Fruit fly (Drosophila melanogaster): ENCODE measurements around the gene CG34308.

The CG34308 gene

dm6 chr3R:13088942-13089341 lies at the start of gene CG34308:
Gene CG34308, plus strand, starts transcription at chr3R:13089242.
- TF ChIP-seq Dll (optimal IDR thresholded peaks at IDR 0.05) (no peak), pan (optimal IDR thresholded peaks at IDR 0.05) (no peak), usp (GFP tag; optimal IDR thresholded peaks at IDR 0.05) (no peak), CG8478 (optimal IDR thresholded peaks at IDR 0.05) (no peak), EcR (GFP tag; optimal IDR thresholded peaks at IDR 0.05) (no peak), psq (optimal IDR thresholded peaks at IDR 0.05) (no peak)

dm6 chr3R:13041750-13042149 lies 47.3 kb upstream of the CG34308 start, which contains the start of gene CG11670:
Gene CG11670, plus strand, starts transcription at chr3R:13042050.
- TF ChIP-seq Dll (optimal IDR thresholded peaks at IDR 0.05) (no peak), CG8478 (optimal IDR thresholded peaks at IDR 0.05) (no peak), psq (optimal IDR thresholded peaks at IDR 0.05) (no peak), EcR (GFP tag; optimal IDR thresholded peaks at IDR 0.05) (no peak), pan (optimal IDR thresholded peaks at IDR 0.05) (no peak), usp (GFP tag; optimal IDR thresholded peaks at IDR 0.05) (no peak)

dm6 chr3R:13042258-13043032 lies 46.6 kb upstream of the CG34308 start, which contains the start of gene snk:
Gene snk, minus strand, starts transcription at chr3R:13042770.
- no peak for TF ChIP-seq CG8478 (optimal IDR thresholded peaks at IDR 0.05)
- TF ChIP-seq pan (optimal IDR thresholded peaks at IDR 0.05): no peak
- no peak for TF ChIP-seq usp (GFP tag; optimal IDR thresholded peaks at IDR 0.05)
- TF ChIP-seq EcR (GFP tag; optimal IDR thresholded peaks at IDR 0.05): no peak
- TF ChIP-seq psq (optimal IDR thresholded peaks at IDR 0.05): no peak
- no peak for TF ChIP-seq Dll (optimal IDR thresholded peaks at IDR 0.05)

- no peak for TF ChIP-seq CG8478 (optimal IDR thresholded peaks at IDR 0.05)
- no peak for TF ChIP-seq EcR (GFP tag; optimal IDR thresholded peaks at IDR 0.05)
- no peak for TF ChIP-seq pan (optimal IDR thresholded peaks at IDR 0.05)
- no peak for TF ChIP-seq Dll (optimal IDR thresholded peaks at IDR 0.05)
- TF ChIP-seq usp (GFP tag; optimal IDR thresholded peaks at IDR 0.05): no peak
- no peak for TF ChIP-seq psq (optimal IDR thresholded peaks at IDR 0.05)
Measured at dm6 chr3R:13043857-13044256, 45.2 kb upstream of the CG34308 start, which contains the start of gene CG45122. Gene CG45122, plus strand, starts transcription at chr3R:13044157.

- TF ChIP-seq Dll (optimal IDR thresholded peaks at IDR 0.05) (no peak), pan (optimal IDR thresholded peaks at IDR 0.05) (no peak), psq (optimal IDR thresholded peaks at IDR 0.05) (no peak), usp (GFP tag; optimal IDR thresholded peaks at IDR 0.05) (no peak), CG8478 (optimal IDR thresholded peaks at IDR 0.05) (no peak), EcR (GFP tag; optimal IDR thresholded peaks at IDR 0.05) (no peak)
Measured at dm6 chr3R:13044459-13044858, 44.6 kb upstream of the CG34308 start, which contains the start of gene Hsc70-2. Gene Hsc70-2, plus strand, starts transcription at chr3R:13044759.

DNA sequence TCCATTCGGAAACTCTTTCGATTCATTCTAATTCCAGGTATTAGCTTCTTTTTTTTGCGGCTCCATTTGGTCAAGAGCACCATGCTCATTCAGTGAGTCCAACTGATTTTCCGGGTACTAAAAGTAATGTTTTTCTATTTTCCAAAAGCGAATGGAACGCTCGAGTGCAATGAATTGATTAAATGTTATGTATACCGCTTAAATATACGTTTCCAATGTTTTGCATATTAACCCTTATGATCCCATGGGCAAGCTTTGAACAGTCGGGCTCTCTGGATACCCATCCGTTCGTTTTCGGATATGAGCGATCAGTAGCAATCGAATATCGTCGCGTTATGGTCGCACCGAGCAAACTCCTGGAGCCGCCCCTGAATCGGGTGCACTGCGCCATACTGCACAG lies 41.6 kb upstream of the CG34308 start, which contains the start of gene CG31157:
Gene CG31157 (plus strand): TSS at position 301 of the 400 bp plus-strand sequence.
- TF ChIP-seq EcR (GFP tag; optimal IDR thresholded peaks at IDR 0.05): no peak
- no peak for TF ChIP-seq usp (GFP tag; optimal IDR thresholded peaks at IDR 0.05)
- no peak for TF ChIP-seq psq (optimal IDR thresholded peaks at IDR 0.05)
- no peak for TF ChIP-seq CG8478 (optimal IDR thresholded peaks at IDR 0.05)
- no peak for TF ChIP-seq pan (optimal IDR thresholded peaks at IDR 0.05)
- TF ChIP-seq Dll (optimal IDR thresholded peaks at IDR 0.05): no peak

DNA sequence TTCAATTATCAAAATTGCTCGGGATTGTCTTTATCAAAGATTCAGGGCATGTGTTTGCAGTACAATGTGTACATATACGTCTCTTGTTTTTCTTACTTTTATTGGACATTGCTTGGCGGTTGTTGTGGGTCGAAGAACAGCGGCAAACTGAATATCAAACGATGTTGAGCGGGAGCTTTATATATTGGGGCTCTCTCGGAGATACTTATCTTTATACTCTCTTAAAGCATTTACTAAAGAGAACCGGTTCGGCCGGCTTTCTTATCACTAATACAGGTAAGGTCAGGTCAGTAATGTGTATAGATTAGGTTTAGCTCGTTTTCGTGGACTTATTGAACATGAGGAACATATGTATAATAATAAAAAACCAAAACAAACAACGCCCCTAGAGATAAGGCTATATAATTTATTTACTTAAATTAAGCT lies 37.7 kb upstream of the CG34308 start, which contains the start of gene CG7966:
Gene CG7966 (minus strand): TSS at position 156 of the 426 bp plus-strand sequence.
- TF ChIP-seq EcR (GFP tag; optimal IDR thresholded peaks at IDR 0.05) (no peak), usp (GFP tag; optimal IDR thresholded peaks at IDR 0.05) (no peak), CG8478 (optimal IDR thresholded peaks at IDR 0.05) (no peak), Dll (optimal IDR thresholded peaks at IDR 0.05) (no peak), pan (optimal IDR thresholded peaks at IDR 0.05) (no peak), psq (optimal IDR thresholded peaks at IDR 0.05) (no peak)

DNA sequence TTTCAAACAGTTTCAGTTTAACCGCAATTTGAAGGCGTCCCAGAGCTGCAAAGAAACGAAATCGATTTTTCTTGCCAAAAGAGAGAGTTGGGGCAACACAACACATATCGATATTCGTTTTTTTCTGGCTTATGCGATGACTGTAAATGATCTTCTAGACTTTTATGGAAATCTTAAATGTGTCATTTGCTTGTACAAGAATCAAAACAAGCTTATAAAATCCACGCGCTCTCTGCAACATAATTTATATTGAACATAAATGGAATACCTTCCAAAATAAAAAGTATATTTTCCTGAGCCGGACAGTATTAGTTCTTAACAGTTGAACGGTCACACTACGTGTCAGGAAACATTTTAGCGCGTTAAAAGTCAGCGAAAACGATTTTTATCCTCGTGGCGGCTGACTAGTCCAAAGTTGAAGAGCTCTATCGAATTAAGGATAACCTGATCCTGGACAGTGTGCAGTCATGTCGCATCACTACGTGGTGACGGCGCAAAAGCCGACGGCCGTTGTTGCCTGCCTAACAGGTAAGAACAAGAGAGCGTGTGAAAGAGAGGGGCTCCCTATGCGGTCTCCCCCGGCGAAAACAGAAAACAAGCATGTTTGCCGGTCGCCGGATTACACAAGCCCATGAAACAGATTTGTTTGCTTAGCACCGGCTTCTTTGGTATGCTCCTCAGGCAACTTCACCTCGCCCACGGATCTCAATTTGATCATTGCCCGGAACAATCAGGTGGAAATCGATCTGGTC lies 36.9 kb upstream of the CG34308 start, which contains the start of gene pic:
Gene pic (plus strand): TSS at position 304 of the 752 bp plus-strand sequence.
- no peak for TF ChIP-seq CG8478 (optimal IDR thresholded peaks at IDR 0.05)

- TF ChIP-seq EcR (GFP tag; optimal IDR thresholded peaks at IDR 0.05): no peak
- TF ChIP-seq CG8478 (optimal IDR thresholded peaks at IDR 0.05): no peak
- no peak for TF ChIP-seq Dll (optimal IDR thresholded peaks at IDR 0.05)
- TF ChIP-seq pan (optimal IDR thresholded peaks at IDR 0.05): no peak
- TF ChIP-seq usp (GFP tag; optimal IDR thresholded peaks at IDR 0.05): no peak
- TF ChIP-seq psq (optimal IDR thresholded peaks at IDR 0.05): no peak
Measured at dm6 chr3R:13056553-13056952, 32.5 kb upstream of the CG34308 start.

DNA sequence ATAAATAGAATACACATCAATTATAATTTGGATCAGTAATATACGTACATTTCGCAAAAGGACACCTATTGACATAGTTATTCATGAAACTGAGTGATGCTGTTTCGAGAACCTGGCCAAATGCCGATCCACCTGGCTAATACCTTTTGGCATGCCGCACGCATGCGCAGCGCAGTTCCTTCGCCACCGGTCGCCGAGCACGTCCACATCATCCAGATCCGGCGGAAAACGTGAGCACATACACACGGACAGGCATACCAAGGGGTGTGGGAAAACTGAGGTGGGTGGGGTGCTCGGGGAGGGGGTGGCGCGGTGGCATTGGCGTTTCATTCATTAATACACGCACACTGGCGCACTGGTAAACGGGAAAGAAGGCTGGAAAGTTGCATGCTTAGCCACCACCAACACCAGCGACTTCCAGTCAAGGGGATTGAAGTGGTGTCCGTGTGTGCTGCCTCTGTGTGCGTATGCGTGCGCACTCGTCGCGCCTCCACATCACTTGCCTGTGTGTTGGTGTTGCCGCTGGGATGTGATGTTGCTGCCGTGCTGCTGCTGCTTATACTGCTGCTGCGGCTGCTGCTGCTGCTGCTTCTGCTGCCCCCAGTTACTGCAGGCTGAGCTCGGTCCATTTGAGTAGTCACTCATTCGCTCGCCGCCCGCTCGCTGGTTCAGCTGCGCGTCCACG lies 31.8 kb upstream of the CG34308 start, which contains the start of gene sim:
Gene sim (plus strand): TSS at position 635 of the 685 bp plus-strand sequence.
- TF ChIP-seq psq (optimal IDR thresholded peaks at IDR 0.05) (no peak), pan (optimal IDR thresholded peaks at IDR 0.05) (no peak), Dll (optimal IDR thresholded peaks at IDR 0.05) (no peak), usp (GFP tag; optimal IDR thresholded peaks at IDR 0.05) (no peak), CG8478 (optimal IDR thresholded peaks at IDR 0.05) (no peak), EcR (GFP tag; optimal IDR thresholded peaks at IDR 0.05) (no peak)
